Worm (Caenorhabditis elegans) whole organism, L1 larva: ENCODE measurements around the gene droe-4.

ENCODE experiments used
- ceh-8 ChIP-seq: fragments of 200-800 bp; sonication (Bioruptor generic); optimal IDR thresholded peaks from 2 replicates; lab custom pipeline; 2018; ENCODE audit warnings: mild to moderate bottlenecking, missing genetic modification characterization, moderate library complexity, missing compliant biosample characterization
- dpl-1 ChIP-seq, 3 experiments: fragments of 150-350 bp in 2 of 3; sonication (generic microtip) in 1 of 3; optimal IDR thresholded peaks; 2 replicates each; lab custom pipeline; 2014 to 2017; ENCODE audit warnings: missing biosample characterization in 3 of 3, missing genetic modification characterization in 3 of 3, missing genetic modification reagents in 3 of 3
- lsy-2 ChIP-seq, 2 experiments: fragments of 150-350 bp; optimal IDR thresholded peaks; 2 replicates each; lab custom pipeline; 2014; ENCODE audit warnings: missing biosample characterization in 2 of 2, missing genetic modification characterization in 2 of 2
- nhr-12 ChIP-seq: sonication (generic microtip); optimal IDR thresholded peaks from 2 replicates; lab custom pipeline; 2017; ENCODE audit warnings: missing biosample characterization, missing genetic modification characterization
- nhr-84 ChIP-seq: sonication (generic microtip); optimal IDR thresholded peaks from 2 replicates; lab custom pipeline; 2017; ENCODE audit warnings: missing biosample characterization, missing genetic modification characterization
- ztf-11 ChIP-seq, 2 experiments: sonication (generic microtip); optimal IDR thresholded peaks; 2 replicates each; lab custom pipeline; 2016 to 2017; ENCODE audit warnings: missing genetic modification characterization in 2 of 2, missing biosample characterization in 1 of 2, missing compliant biosample characterization in 1 of 2

- no peak for TF ChIP-seq nhr-12
- TF ChIP-seq nhr-84 (tag; lab: Kevin White, UChicago), result no peak
- no peak for TF ChIP-seq ztf-11 (tag; optimal IDR thresholded peaks at IDR 0.05; lab: Kevin White, UChicago)
- no peak for TF ChIP-seq dpl-1 (GFP tag; optimal IDR thresholded peaks at IDR 0.05; lab: Kevin White, UChicago)
- TF ChIP-seq lsy-2 (tag; optimal IDR thresholded peaks at IDR 0.05; lab: Kevin White, UChicago), result peak; percentile 7 to 33
- TF ChIP-seq ceh-8, result no peak
Measured at ce11 chrV:14008353-14008859, 15.9 kb downstream of the droe-4 start.
